Fruit fly (Drosophila melanogaster) whole organism, embryonic: ENCODE measurements around the gene AMPdeam.

Experiments
- Aef1 ChIP-seq: fragments of 200-800 bp; sonication (Bioruptor generic); IDR thresholded peaks from 3 replicates; pipeline ENCODE4 v1.3.6; 2022; ENCODE audit warnings: missing biosample characterization, missing genetic modification characterization
- Bgb ChIP-seq: fragments of 200-800 bp; sonication (Bioruptor generic); IDR thresholded peaks from 2 replicates; pipeline ENCODE4 v1.3.6; 2022; ENCODE audit warnings: missing biosample characterization, missing genetic modification characterization; ENCODE audit not compliant: partially characterized antibody
- C15 ChIP-seq: fragments of 200-800 bp; sonication (Bioruptor generic); IDR thresholded peaks from 3 replicates; pipeline ENCODE4 v1.3.6; 2022; ENCODE audit warnings: missing biosample characterization, missing genetic modification characterization
- CG11456 ChIP-seq: fragments of 200-800 bp; sonication (Bioruptor generic); IDR thresholded peaks from 3 replicates; pipeline ENCODE4 v1.3.6; 2022; ENCODE audit warnings: missing biosample characterization, missing genetic modification characterization
- CG11504 ChIP-seq: fragments of 200-800 bp; sonication (Bioruptor generic); optimal IDR thresholded peaks from 3 replicates; lab custom pipeline; 2019; ENCODE audit warnings: missing biosample characterization, mild to moderate bottlenecking, missing genetic modification characterization, moderate library complexity
- CG11695 ChIP-seq: fragments of 200-800 bp; sonication (Bioruptor generic); IDR thresholded peaks from 3 replicates; pipeline ENCODE4 v1.3.6; 2022; ENCODE audit warnings: missing biosample characterization, missing genetic modification characterization
- CG13624 ChIP-seq: fragments of 200-800 bp; sonication (Bioruptor generic); optimal IDR thresholded peaks from 2 replicates; lab custom pipeline; 2016; ENCODE audit warnings: missing biosample characterization, missing genetic modification characterization
- CG13775 ChIP-seq: fragments of 200-800 bp; sonication (Bioruptor generic); optimal IDR thresholded peaks from 3 replicates; lab custom pipeline; 2017; ENCODE audit warnings: missing biosample characterization, mild to moderate bottlenecking, missing genetic modification characterization
- CG14710 ChIP-seq: fragments of 200-800 bp; sonication (Bioruptor generic); optimal IDR thresholded peaks from 3 replicates; lab custom pipeline; 2019; ENCODE audit warnings: missing biosample characterization, mild to moderate bottlenecking, missing genetic modification characterization, moderate library complexity
- CG15073 ChIP-seq: fragments of 200-800 bp; sonication (Bioruptor generic); optimal IDR thresholded peaks from 2 replicates; lab custom pipeline; 2016; ENCODE audit warnings: missing biosample characterization, missing genetic modification characterization
- CG16815 ChIP-seq: fragments of 200-800 bp; sonication (Bioruptor generic); optimal IDR thresholded peaks from 3 replicates; lab custom pipeline; 2017; ENCODE audit warnings: missing biosample characterization, mild to moderate bottlenecking, missing genetic modification characterization
- CG17186 ChIP-seq: fragments of 200-800 bp; sonication (Bioruptor generic); optimal IDR thresholded peaks from 3 replicates; lab custom pipeline; 2017; ENCODE audit warnings: missing biosample characterization, missing genetic modification reagents, missing genetic modification characterization
- CG17328 ChIP-seq: fragments of 200-800 bp; sonication (Bioruptor generic); IDR thresholded peaks from 2 replicates; pipeline ENCODE4 v1.3.6; 2022; ENCODE audit warnings: missing biosample characterization, missing genetic modification characterization
- CG17359 ChIP-seq: fragments of 200-800 bp; sonication (Bioruptor generic); optimal IDR thresholded peaks from 3 replicates; lab custom pipeline; 2018; ENCODE audit warnings: missing biosample characterization, mild to moderate bottlenecking, missing genetic modification characterization, moderate library complexity
- CG1792 ChIP-seq: fragments of 200-800 bp; sonication (Bioruptor generic); optimal IDR thresholded peaks from 2 replicates; lab custom pipeline; 2016; ENCODE audit warnings: missing biosample characterization, missing genetic modification characterization
- CG3995 ChIP-seq: fragments of 200-800 bp; sonication (Bioruptor generic); optimal IDR thresholded peaks from 3 replicates; lab custom pipeline; 2016; ENCODE audit warnings: missing biosample characterization, missing genetic modification characterization
- CG6175 ChIP-seq: fragments of 200-800 bp; sonication (Bioruptor generic); IDR thresholded peaks from 3 replicates; pipeline ENCODE4 v1.3.6; 2022; ENCODE audit warnings: missing biosample characterization, missing genetic modification characterization
- CG7357 ChIP-seq: fragments of 200-800 bp; sonication (Bioruptor generic); IDR thresholded peaks from 3 replicates; pipeline ENCODE4 v1.3.6; 2022; ENCODE audit warnings: missing biosample characterization, missing genetic modification characterization
- CG7745 ChIP-seq: fragments of 200-800 bp; sonication (Bioruptor generic); optimal IDR thresholded peaks from 2 replicates; lab custom pipeline; 2018; ENCODE audit warnings: missing biosample characterization, mild to moderate bottlenecking, missing genetic modification characterization, moderate library complexity
- CG7963 ChIP-seq: fragments of 200-800 bp; sonication (Bioruptor generic); IDR thresholded peaks from 3 replicates; pipeline ENCODE4 v1.3.6; 2022; ENCODE audit warnings: missing biosample characterization, missing genetic modification characterization; ENCODE audit not compliant: partially characterized antibody
- Dbx ChIP-seq: fragments of 200-800 bp; sonication (Bioruptor generic); IDR thresholded peaks from 3 replicates; pipeline ENCODE4 v1.3.6; 2022; ENCODE audit warnings: missing biosample characterization, missing genetic modification characterization
- Gsc ChIP-seq: fragments of 200-800 bp; sonication (Bioruptor generic); IDR thresholded peaks from 2 replicates; pipeline ENCODE4 v1.3.6; 2022; ENCODE audit warnings: missing biosample characterization, missing genetic modification characterization
- HLH4C ChIP-seq: fragments of 200-800 bp; sonication (Bioruptor generic); IDR thresholded peaks from 3 replicates; pipeline ENCODE4 v1.3.6; 2022; ENCODE audit warnings: missing biosample characterization, missing genetic modification characterization; ENCODE audit not compliant: partially characterized antibody
- Hr51 ChIP-seq, 2 experiments: fragments of 200-800 bp; sonication (Bioruptor generic); optimal IDR thresholded peaks; 2 replicates in 1 of 2; 3 replicates in 1 of 2; lab custom pipeline; 2016 to 2018; ENCODE audit warnings: missing biosample characterization in 2 of 2, missing genetic modification characterization in 2 of 2, mild to moderate bottlenecking in 1 of 2, moderate library complexity in 1 of 2
- Lhr ChIP-seq: fragments of 200-800 bp; sonication (Bioruptor generic); optimal IDR thresholded peaks from 3 replicates; lab custom pipeline; 2017; ENCODE audit warnings: mild to moderate bottlenecking, missing biosample characterization, missing genetic modification reagents, missing genetic modification characterization
- MESR4 ChIP-seq: fragments of 200-800 bp; sonication (Bioruptor generic); optimal IDR thresholded peaks from 2 replicates; lab custom pipeline; 2018; ENCODE audit warnings: missing biosample characterization, mild to moderate bottlenecking, missing genetic modification characterization, moderate library complexity
- Med ChIP-seq: fragments of 200-800 bp; sonication (Bioruptor generic); peaks from one replicate; lab custom pipeline; 2016; ENCODE audit warnings: missing biosample characterization, missing genetic modification characterization, mild to moderate bottlenecking, inconsistent platforms, moderate library complexity
- Pdp1 ChIP-seq, 2 experiments: fragments of 200-800 bp; sonication (Bioruptor generic); optimal IDR thresholded peaks; 3 replicates each; lab custom pipeline; 2016; ENCODE audit warnings: missing biosample characterization in 2 of 2, missing genetic modification characterization in 2 of 2, mild to moderate bottlenecking in 1 of 2, moderate library complexity in 1 of 2
- Rx ChIP-seq: fragments of 200-800 bp; sonication (Bioruptor generic); IDR thresholded peaks from 2 replicates; pipeline ENCODE4 v1.3.6; 2022; ENCODE audit warnings: missing biosample characterization, missing genetic modification characterization
- Scr ChIP-seq: fragments of 200-800 bp; sonication (Bioruptor generic); IDR thresholded peaks from 2 replicates; pipeline ENCODE4 v1.3.6; 2022; ENCODE audit warnings: missing biosample characterization, missing genetic modification characterization; ENCODE audit not compliant: partially characterized antibody
- Sox100B ChIP-seq: fragments of 200-800 bp; sonication (Bioruptor generic); optimal IDR thresholded peaks from 3 replicates; lab custom pipeline; 2018; ENCODE audit warnings: missing biosample characterization, mild to moderate bottlenecking, missing genetic modification characterization
- TFAM ChIP-seq: fragments of 200-800 bp; sonication (Bioruptor generic); optimal IDR thresholded peaks from 2 replicates; lab custom pipeline; 2017; ENCODE audit warnings: missing biosample characterization, missing genetic modification characterization, inconsistent platforms
- Trl ChIP-seq, 3 experiments: fragments of >200 bp in 2 of 3; fragments of 200-800 bp in 1 of 3; sonication (Bioruptor generic) in 1 of 3; optimal IDR thresholded peaks; 2 replicates in 1 of 3; 3 replicates in 2 of 3; lab custom pipeline; 2016 to 2017; ENCODE audit warnings: missing biosample characterization in 1 of 3, missing genetic modification characterization in 1 of 3
- YL-1 ChIP-seq: fragments of 200-800 bp; sonication (Bioruptor generic); optimal IDR thresholded peaks from 3 replicates; lab custom pipeline; 2017; ENCODE audit warnings: missing biosample characterization, mild to moderate bottlenecking, missing genetic modification characterization
- aop ChIP-seq: fragments of 200-800 bp; sonication (Bioruptor generic); IDR thresholded peaks from 2 replicates; pipeline ENCODE4 v1.3.6; 2022; ENCODE audit warnings: missing biosample characterization, missing genetic modification characterization
- ash1 ChIP-seq: fragments of 200-800 bp; sonication (Bioruptor generic); optimal IDR thresholded peaks from 2 replicates; lab custom pipeline; 2018; ENCODE audit warnings: missing biosample characterization, mild to moderate bottlenecking, missing genetic modification characterization
- bab2 ChIP-seq: fragments of 200-800 bp; sonication (Bioruptor generic); optimal IDR thresholded peaks from 2 replicates; lab custom pipeline; 2016; ENCODE audit warnings: missing biosample characterization, missing genetic modification characterization
- btn ChIP-seq: fragments of 200-800 bp; sonication (Bioruptor generic); optimal IDR thresholded peaks from 2 replicates; lab custom pipeline; 2016; ENCODE audit warnings: missing biosample characterization, missing genetic modification characterization
- croc ChIP-seq: fragments of 200-800 bp; sonication (Bioruptor generic); conservative IDR thresholded peaks from 3 replicates; pipeline ENCODE4 v1.3.6; 2022; ENCODE audit warnings: missing biosample characterization, missing genetic modification characterization
- emc ChIP-seq: fragments of 200-800 bp; sonication (Bioruptor generic); optimal IDR thresholded peaks from 2 replicates; lab custom pipeline; 2016; ENCODE audit warnings: missing biosample characterization, missing genetic modification characterization
- fd3F ChIP-seq: fragments of 200-800 bp; sonication (Bioruptor generic); optimal IDR thresholded peaks from 2 replicates; lab custom pipeline; 2018; ENCODE audit warnings: missing biosample characterization, mild to moderate bottlenecking, missing genetic modification characterization, moderate library complexity
- gce ChIP-seq: fragments of 200-800 bp; sonication (Bioruptor generic); IDR thresholded peaks from 3 replicates; pipeline ENCODE4 v1.3.6; 2022; ENCODE audit warnings: missing biosample characterization, missing genetic modification characterization
- gfzf ChIP-seq: fragments of 200-800 bp; sonication (Bioruptor generic); optimal IDR thresholded peaks from 2 replicates; lab custom pipeline; 2016; ENCODE audit warnings: missing biosample characterization, mild to moderate bottlenecking, missing genetic modification characterization, moderate library complexity
- lbe ChIP-seq: fragments of 200-800 bp; sonication (Bioruptor generic); optimal IDR thresholded peaks from 2 replicates; lab custom pipeline; 2016; ENCODE audit warnings: missing biosample characterization, mild to moderate bottlenecking, missing genetic modification characterization
- lmd ChIP-seq: fragments of 200-800 bp; sonication (Bioruptor generic); IDR thresholded peaks from 2 replicates; pipeline ENCODE4 v1.3.6; 2022; ENCODE audit warnings: missing biosample characterization, missing genetic modification characterization
- mam ChIP-seq: fragments of 200-800 bp; sonication (Bioruptor generic); optimal IDR thresholded peaks from 3 replicates; lab custom pipeline; 2016; ENCODE audit warnings: missing biosample characterization, missing genetic modification characterization
- mirr ChIP-seq: fragments of 200-800 bp; sonication (Bioruptor generic); optimal IDR thresholded peaks from 3 replicates; lab custom pipeline; 2018; ENCODE audit warnings: missing biosample characterization, mild to moderate bottlenecking, missing genetic modification characterization
- org-1 ChIP-seq: fragments of 200-800 bp; sonication (Bioruptor generic); optimal IDR thresholded peaks from 2 replicates; lab custom pipeline; 2017; ENCODE audit warnings: missing biosample characterization, missing genetic modification characterization
- repo ChIP-seq: fragments of 200-800 bp; sonication (Bioruptor generic); optimal IDR thresholded peaks from 2 replicates; lab custom pipeline; 2016; ENCODE audit warnings: missing biosample characterization, missing genetic modification characterization
- salm ChIP-seq: fragments of 200-800 bp; sonication (Bioruptor generic); optimal IDR thresholded peaks from 2 replicates; lab custom pipeline; 2018; ENCODE audit warnings: missing biosample characterization, mild to moderate bottlenecking, missing genetic modification characterization
- slou ChIP-seq: fragments of 200-800 bp; sonication (Bioruptor generic); optimal IDR thresholded peaks from 3 replicates; lab custom pipeline; 2016; ENCODE audit warnings: missing biosample characterization, missing genetic modification characterization
- so ChIP-seq: fragments of 200-800 bp; sonication (Bioruptor generic); IDR thresholded peaks from 3 replicates; pipeline ENCODE4 v1.3.6; 2022; ENCODE audit warnings: missing biosample characterization, missing genetic modification characterization

AMPdeam gene

dm6 chrX:13830029-13830428 is 15.6 kb downstream of the AMPdeam start, which contains the start of gene jub (continued):
- TF ChIP-seq CG15073 (GFP tag; lab: Kevin White, UChicago) (no peak), Rx (no peak), aop (no peak), Dbx (GFP tag; lab: Robert Waterston, UW) (no peak), lmd (GFP tag; lab: Robert Waterston, UW) (no peak), Hr51 (GFP tag; optimal IDR thresholded peaks at IDR 0.05; lab: Kevin White, UChicago) (no peak), mirr (GFP tag; lab: Kevin White, UChicago) (no peak), MESR4 (GFP tag; lab: Kevin White, UChicago) (peak; percentile 94), CG13775 (GFP tag; lab: Kevin White, UChicago) (no peak), emc (no peak), YL-1 (GFP tag; lab: Kevin White, UChicago) (peak; percentile 75), CG17186 (GFP tag; lab: Kevin White, UChicago) (no peak), C15 (GFP tag; lab: Robert Waterston, UW) (no peak), CG14710 (tag; lab: Kevin White, UChicago) (peak; percentile 20), CG11695 (no peak), CG17328 (GFP tag; lab: Robert Waterston, UW) (no peak), CG11504 (tag; lab: Kevin White, UChicago) (no peak), btn (GFP tag; lab: Kevin White, UChicago) (no peak), salm (no peak), Trl (optimal IDR thresholded peaks at IDR 0.05; lab: Kevin White, UChicago) (no peak), Trl (GFP tag; optimal IDR thresholded peaks at IDR 0.05; lab: Kevin White, UChicago) (no peak), Sox100B (GFP tag; lab: Kevin White, UChicago) (no peak), CG7357 (GFP tag; lab: Robert Waterston, UW) (no peak), Gsc (no peak), Scr (GFP tag; lab: Robert Waterston, UW) (peak; percentile 38), CG16815 (GFP tag; lab: Kevin White, UChicago) (no peak), CG17359 (tag; lab: Kevin White, UChicago) (no peak), repo (no peak), CG6175 (GFP tag; lab: Robert Waterston, UW) (no peak), Lhr (no peak), Pdp1 (GFP tag; optimal IDR thresholded peaks at IDR 0.05; lab: Kevin White, UChicago) (no peak), Aef1 (no peak), CG3995 (no peak), CG11456 (GFP tag; lab: Robert Waterston, UW) (no peak), CG7963 (GFP tag; lab: Robert Waterston, UW) (no peak), TFAM (no peak), Bgb (GFP tag; lab: Robert Waterston, UW) (no peak), bab2 (no peak), Med (GFP tag; lab: Kevin White, UChicago) (no peak), CG1792 (GFP tag; lab: Kevin White, UChicago) (no peak), fd3F (GFP tag; lab: Kevin White, UChicago) (no peak), HLH4C (GFP tag; lab: Robert Waterston, UW) (no peak), slou (GFP tag; lab: Kevin White, UChicago) (no peak), CG7745 (tag; lab: Kevin White, UChicago) (no peak), mam (no peak), ash1 (no peak), CG13624 (GFP tag; lab: Kevin White, UChicago) (no peak), croc (GFP tag; lab: Robert Waterston, UW) (no peak), gce (GFP tag; lab: Robert Waterston, UW) (no peak), gfzf (GFP tag; lab: Kevin White, UChicago) (peak; percentile 82), lbe (no peak), so (GFP tag; lab: Robert Waterston, UW) (no peak), org-1 (GFP tag; lab: Kevin White, UChicago) (no peak)
